Fruit fly (Drosophila melanogaster): ENCODE results near the gene Chchd3.

dm6 chr3R:31010086-31010485 lies 43.6 kb downstream of the Chchd3 start:
- TF ChIP-seq Hr38 (GFP tag; optimal IDR thresholded peaks at IDR 0.05) (no peak), Sox14 (GFP tag; optimal IDR thresholded peaks at IDR 0.05) (no peak), Sox15 (GFP tag; optimal IDR thresholded peaks at IDR 0.05) (no peak), Eip93F (GFP tag; optimal IDR thresholded peaks at IDR 0.05) (no peak), net (GFP tag; optimal IDR thresholded peaks at IDR 0.05) (no peak), Gug (GFP tag; IDR thresholded peaks at IDR 0.05) (no peak), svp (GFP tag) (no peak)
